Worm (Caenorhabditis elegans) whole organism, L4/young adult: ENCODE results near the gene ZC239.21.

Source experiments
- W03F9.2 ChIP-seq: fragments of 150-350 bp; optimal IDR thresholded peaks from 2 replicates; lab custom pipeline; 2014; ENCODE audit warnings: missing biosample characterization, missing genetic modification characterization
- dao-5 ChIP-seq: sonication (generic microtip); optimal IDR thresholded peaks from 2 replicates; lab custom pipeline; 2016; ENCODE audit warnings: missing genotype, missing genetic modification characterization, moderate library complexity, missing compliant biosample characterization
- him-1 ChIP-seq: sonication (generic microtip); optimal IDR thresholded peaks from 2 replicates; lab custom pipeline; 2016; ENCODE audit warnings: missing genotype, missing genetic modification reagents, missing genetic modification characterization, missing compliant biosample characterization

DNA sequence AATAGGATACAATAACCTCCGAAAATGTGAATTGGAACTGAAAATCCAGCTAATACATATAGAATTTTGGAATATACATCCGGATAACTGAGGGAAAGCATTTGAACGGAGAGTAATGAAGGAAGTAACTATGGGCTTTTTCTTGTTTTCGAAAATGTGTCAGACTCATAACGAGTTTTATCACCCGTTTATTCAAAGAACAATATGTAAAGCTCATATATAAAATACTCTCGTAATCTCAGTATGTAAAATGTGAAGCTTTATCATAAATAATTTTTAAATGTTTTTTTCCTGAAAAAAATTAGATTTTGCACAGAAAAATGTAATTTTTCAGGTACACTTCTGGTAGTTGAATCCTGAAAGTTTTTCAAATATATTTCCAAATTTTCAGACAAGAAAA is 23.7 kb downstream of the ZC239.21 start, which contains the start of gene srh-297:
- TF ChIP-seq him-1 (tag; lab: Kevin White, UChicago) (no peak), dao-5 (tag; lab: Kevin White, UChicago) (no peak), W03F9.2 (tag; lab: Kevin White, UChicago) (no peak)
